Worm (Caenorhabditis elegans) whole organism, early embryonic: ENCODE data around the gene flp-1.

Experiments used
- B0310.2 ChIP-seq: sonication (generic microtip); optimal IDR thresholded peaks from 2 replicates; lab custom pipeline; 2016; ENCODE audit warnings: mild to moderate bottlenecking, missing genetic modification characterization, missing compliant biosample characterization
- F13C5.2 ChIP-seq: sonication (generic microtip); optimal IDR thresholded peaks from 2 replicates; lab custom pipeline; 2017; ENCODE audit warnings: mild to moderate bottlenecking, missing genetic modification characterization, inconsistent platforms, missing compliant biosample characterization
- aly-1 ChIP-seq: sonication (generic microtip); optimal IDR thresholded peaks from 2 replicates; lab custom pipeline; 2016; ENCODE audit warnings: missing genetic modification characterization, missing compliant biosample characterization
- ama-1 ChIP-seq: fragments of 150-350 bp; optimal IDR thresholded peaks from 2 replicates; lab custom pipeline; 2014
- ets-7 ChIP-seq: sonication (generic microtip); optimal IDR thresholded peaks from 2 replicates; lab custom pipeline; 2016; ENCODE audit warnings: missing genotype, missing genetic modification characterization, missing compliant biosample characterization
- flt-1 ChIP-seq: fragments of 200-800 bp; sonication (Bioruptor generic); IDR thresholded peaks from 2 replicates; pipeline ENCODE4 v1.3.6; 2022; ENCODE audit warnings: missing genetic modification characterization, missing compliant biosample characterization
- hmbx-1 ChIP-seq: sonication (generic microtip); optimal IDR thresholded peaks from 2 replicates; lab custom pipeline; 2016; ENCODE audit warnings: mild to moderate bottlenecking, missing genetic modification characterization, missing compliant biosample characterization
- hmg-4 ChIP-seq: fragments of 200-800 bp; sonication (Bioruptor generic); optimal IDR thresholded peaks from 2 replicates; lab custom pipeline; 2018; ENCODE audit warnings: mild to moderate bottlenecking, missing genetic modification characterization, missing compliant biosample characterization
- scrt-1 ChIP-seq: fragments of 200-800 bp; sonication (Bioruptor generic); IDR thresholded peaks from 2 replicates; pipeline ENCODE4 v1.3.6; 2022; ENCODE audit warnings: missing genetic modification characterization, missing compliant biosample characterization
- sea-1 ChIP-seq: fragments of 200-800 bp; sonication (Bioruptor generic); conservative IDR thresholded peaks from 2 replicates; pipeline ENCODE4 v1.3.6; 2022; ENCODE audit warnings: missing genetic modification characterization, missing compliant biosample characterization
- tbx-11 ChIP-seq: fragments of 200-800 bp; sonication (Bioruptor generic); IDR thresholded peaks from 2 replicates; pipeline ENCODE4 v1.3.6; 2022; ENCODE audit warnings: missing genetic modification characterization, missing compliant biosample characterization
- tbx-37 ChIP-seq: fragments of 200-800 bp; sonication (Bioruptor generic); conservative IDR thresholded peaks from 2 replicates; pipeline ENCODE4 v1.3.6; 2022; ENCODE audit warnings: missing genetic modification reagents, missing genetic modification characterization, missing compliant biosample characterization
- tra-4 ChIP-seq: sonication (generic microtip); optimal IDR thresholded peaks from 2 replicates; lab custom pipeline; 2017; ENCODE audit warnings: missing genetic modification characterization, missing compliant biosample characterization

DNA sequence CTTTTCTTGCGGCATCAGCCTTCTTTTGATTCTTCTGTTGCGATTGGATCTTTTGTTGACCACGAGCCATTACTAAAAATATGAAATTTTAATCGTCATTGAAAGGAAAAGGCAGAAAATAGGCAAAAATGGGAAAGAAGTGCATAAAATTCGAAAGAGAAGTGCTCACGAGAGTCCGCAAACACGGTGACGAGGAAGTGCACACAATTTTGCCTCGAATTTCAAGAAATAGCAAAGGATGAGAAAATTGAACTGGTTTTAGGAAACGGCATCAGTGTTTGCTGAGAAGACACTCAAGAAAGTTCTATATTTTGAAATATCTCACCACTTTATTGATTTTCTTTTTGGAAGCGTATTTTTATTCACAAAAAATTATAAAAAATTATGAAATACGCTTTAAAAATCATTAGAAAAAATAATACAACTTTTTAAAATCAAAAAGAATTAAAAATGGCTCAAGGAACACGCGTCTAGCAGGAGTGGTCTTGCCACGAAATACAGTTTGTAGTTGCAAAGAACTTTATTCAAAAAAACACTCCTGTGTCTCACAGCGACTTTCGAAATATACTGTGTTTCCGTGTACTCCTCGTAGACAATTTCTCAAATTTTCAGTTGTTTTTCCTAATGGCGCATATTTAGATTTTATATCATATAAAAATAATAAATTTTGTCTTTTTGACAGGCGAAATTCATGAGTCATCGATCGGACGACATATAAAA is 48.2 kb upstream of the flp-1 start, which contains the start of the genes znf-706 and cpna-3:
- TF ChIP-seq tbx-11 (GFP tag; lab: Robert Waterston, UW) = no peak
- no peak for TF ChIP-seq scrt-1 (GFP tag; lab: Robert Waterston, UW)
- no peak for TF ChIP-seq ama-1
- TF ChIP-seq hmg-4 (GFP tag; lab: Kevin White, UChicago) = no peak
- no peak for TF ChIP-seq B0310.2 (tag; lab: Kevin White, UChicago)
- no peak for TF ChIP-seq ets-7 (tag; lab: Kevin White, UChicago)
- peak; percentile 28 for TF ChIP-seq F13C5.2
- TF ChIP-seq tbx-37 (GFP tag; lab: Robert Waterston, UW) = no peak
- TF ChIP-seq tra-4 (tag; lab: Kevin White, UChicago) = no peak
- TF ChIP-seq aly-1 = no peak
- no peak for TF ChIP-seq flt-1 (GFP tag; lab: Robert Waterston, UW)
- no peak for TF ChIP-seq hmbx-1 (tag; lab: Kevin White, UChicago)
- TF ChIP-seq sea-1 (GFP tag; lab: Robert Waterston, UW) = no peak
